Fruit fly (Drosophila melanogaster): ENCODE measurements around the gene clumsy.

- TF ChIP-seq spab (GFP tag; optimal IDR thresholded peaks at IDR 0.05) (no peak), Sox102F (GFP tag; optimal IDR thresholded peaks at IDR 0.05) (no peak), CG10631 (GFP tag; optimal IDR thresholded peaks at IDR 0.05) (no peak), Gug (GFP tag; IDR thresholded peaks at IDR 0.05) (no peak), Hr39 (GFP tag; optimal IDR thresholded peaks at IDR 0.05) (no peak), topi (GFP tag; optimal IDR thresholded peaks at IDR 0.05) (no peak)
Measured at dm6 chr2L:21195331-21195730, 11.0 kb upstream of the clumsy start.

Data from whole organism, prepupa.